Fruit fly (Drosophila melanogaster): ENCODE measurements around the gene CG17328.

Gene CG17328

DNA sequence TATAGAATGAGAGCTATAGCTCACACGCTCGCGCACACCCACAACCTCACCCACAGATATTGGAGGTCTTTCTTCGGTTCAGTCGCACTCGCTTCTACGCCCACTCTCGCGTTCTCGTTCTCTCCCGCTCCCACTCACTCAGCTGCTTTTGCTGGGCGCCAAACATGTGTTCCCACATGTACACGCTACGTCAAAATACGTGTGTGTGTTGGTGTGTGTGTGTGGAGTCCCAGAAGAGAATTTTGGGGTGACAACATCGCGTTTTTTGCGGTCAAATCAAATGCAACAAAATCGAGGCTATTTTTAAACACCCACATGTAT lies 28.3 kb upstream of the CG17328 start (continued):
- TF ChIP-seq CG1792 (GFP tag; optimal IDR thresholded peaks at IDR 0.05) (no peak), ewg (GFP tag; optimal IDR thresholded peaks at IDR 0.05) (no peak), CG11398 (GFP tag; optimal IDR thresholded peaks at IDR 0.05) (no peak), CG6654 (GFP tag; optimal IDR thresholded peaks at IDR 0.05) (no peak), Jarid2 (GFP tag; optimal IDR thresholded peaks at IDR 0.05) (no peak), nom (GFP tag; optimal IDR thresholded peaks at IDR 0.05) (peak; percentile 41), eve (GFP tag; optimal IDR thresholded peaks at IDR 0.05) (no peak), sim (GFP tag; IDR thresholded peaks at IDR 0.05) (no peak), CrebB (tag; optimal IDR thresholded peaks at IDR 0.05) (peak; percentile 16), HLH3B (GFP tag; IDR thresholded peaks at IDR 0.05) (no peak), Dp (GFP tag; optimal IDR thresholded peaks at IDR 0.05) (peak; percentile 21), BEAF-32 (GFP tag; optimal IDR thresholded peaks at IDR 0.05) (no peak), Scr (GFP tag; IDR thresholded peaks at IDR 0.05; ENCODE audit: partially characterized antibody) (no peak), HmgZ (tag; optimal IDR thresholded peaks at IDR 0.05) (peak; percentile 19), chif (GFP tag; optimal IDR thresholded peaks at IDR 0.05) (no peak), org-1 (GFP tag; optimal IDR thresholded peaks at IDR 0.05) (no peak), CG34422 (GFP tag; IDR thresholded peaks at IDR 0.05) (no peak), CG12391 (tag; optimal IDR thresholded peaks at IDR 0.05) (no peak), usp (GFP tag; optimal IDR thresholded peaks at IDR 0.05) (no peak), gsb (GFP tag; IDR thresholded peaks at IDR 0.05) (no peak), ham (GFP tag; IDR thresholded peaks at IDR 0.05) (no peak), Hmx (GFP tag; optimal IDR thresholded peaks at IDR 0.05) (no peak), crol (GFP tag; IDR thresholded peaks at IDR 0.05) (no peak), ac (GFP tag; optimal IDR thresholded peaks at IDR 0.05) (no peak), so (GFP tag; IDR thresholded peaks at IDR 0.05) (no peak), Fer2 (tag; optimal IDR thresholded peaks at IDR 0.05) (no peak), CG3407 (GFP tag; optimal IDR thresholded peaks at IDR 0.05) (no peak), CG9797 (GFP tag; optimal IDR thresholded peaks at IDR 0.05) (no peak), CG8290 (GFP tag; optimal IDR thresholded peaks at IDR 0.05) (no peak), CG8290 (tag; optimal IDR thresholded peaks at IDR 0.05) (peak in 1 of 2 experiments; percentile 63), grn (GFP tag; optimal IDR thresholded peaks at IDR 0.05) (no peak), CG15479 (GFP tag; optimal IDR thresholded peaks at IDR 0.05) (no peak), CG18764 (GFP tag; optimal IDR thresholded peaks at IDR 0.05) (no peak), NC2α (GFP tag; optimal IDR thresholded peaks at IDR 0.05) (no peak), CG15696 (tag; optimal IDR thresholded peaks at IDR 0.05) (no peak), Hsf (GFP tag; optimal IDR thresholded peaks at IDR 0.05) (no peak), CG16779 (GFP tag; IDR thresholded peaks at IDR 0.05) (no peak), twi (tag; optimal IDR thresholded peaks at IDR 0.05) (peak; percentile 90), gem (tag; optimal IDR thresholded peaks at IDR 0.05) (no peak), Xbp1 (GFP tag; optimal IDR thresholded peaks at IDR 0.05) (no peak), Trl (optimal IDR thresholded peaks at IDR 0.05) (peak; percentile 66 to 89), Trl (GFP tag; optimal IDR thresholded peaks at IDR 0.05) (no peak), hbn (GFP tag; IDR thresholded peaks at IDR 0.05; ENCODE audit: partially characterized antibody) (no peak), gce (GFP tag; IDR thresholded peaks at IDR 0.05) (no peak), pfk (GFP tag; optimal IDR thresholded peaks at IDR 0.05) (peak; percentile 89), mam (GFP tag; optimal IDR thresholded peaks at IDR 0.05) (no peak), Nf-YA (GFP tag; IDR thresholded peaks at IDR 0.05) (no peak), C15 (GFP tag; IDR thresholded peaks at IDR 0.05) (no peak), Gug (GFP tag; IDR thresholded peaks at IDR 0.05) (no peak), Meics (GFP tag; optimal IDR thresholded peaks at IDR 0.05) (no peak), CG11696 (GFP tag; IDR thresholded peaks at IDR 0.05) (no peak), CG11456 (GFP tag; IDR thresholded peaks at IDR 0.05) (no peak), CG33213 (GFP tag; optimal IDR thresholded peaks at IDR 0.05) (no peak), CG15073 (GFP tag; optimal IDR thresholded peaks at IDR 0.05) (no peak)

All from whole organism, embryonic.